Fruit fly (Drosophila melanogaster): ENCODE results near the gene ro.

ro gene

dm6 chr3R:26886283-26886689, 5.3 kb upstream of the ro start (continued):
- TF ChIP-seq cato (GFP tag; optimal IDR thresholded peaks at IDR 0.05; ENCODE audit: borderline replicate concordance) (no peak), CG11723 (GFP tag; optimal IDR thresholded peaks at IDR 0.05) (peak; percentile 47), disco-r (GFP tag; optimal IDR thresholded peaks at IDR 0.05) (no peak), Xbp1 (GFP tag; optimal IDR thresholded peaks at IDR 0.05) (peak; percentile 59), CG31441 (GFP tag; IDR thresholded peaks at IDR 0.05) (peak; percentile 81), bsh (GFP tag; optimal IDR thresholded peaks at IDR 0.05) (peak; percentile 80 to 85), Ptx1 (GFP tag; IDR thresholded peaks at IDR 0.05) (peak; percentile 60), CG8478 (optimal IDR thresholded peaks at IDR 0.05) (no peak), CG3726 (GFP tag; IDR thresholded peaks at IDR 0.05) (no peak), chn (GFP tag; optimal IDR thresholded peaks at IDR 0.05) (peak; percentile 36), CG8388 (GFP tag; optimal IDR thresholded peaks at IDR 0.05) (peak; percentile 77), sug (tag; optimal IDR thresholded peaks at IDR 0.05) (peak; percentile 65), CG9727 (GFP tag; optimal IDR thresholded peaks at IDR 0.05) (peak; percentile 80), CG11695 (GFP tag; IDR thresholded peaks at IDR 0.05) (peak; percentile 72; the same call in 2 of the 3 replicates), sisA (GFP tag; IDR thresholded peaks at IDR 0.05) (0 out of 2 replicates have a peak, but pooled peaks have one; percentile 24), CG4424 (GFP tag; optimal IDR thresholded peaks at IDR 0.05) (peak; percentile 60), btn (GFP tag; optimal IDR thresholded peaks at IDR 0.05) (no peak), her (GFP tag; optimal IDR thresholded peaks at IDR 0.05) (no peak), YL-1 (GFP tag; optimal IDR thresholded peaks at IDR 0.05) (peak; percentile 51), Fer2 (tag; optimal IDR thresholded peaks at IDR 0.05) (peak; percentile 5), bigmax (GFP tag; optimal IDR thresholded peaks at IDR 0.05) (no peak), inv (GFP tag; IDR thresholded peaks at IDR 0.05; ENCODE audit: partially characterized antibody) (no peak), ttk (GFP tag; IDR thresholded peaks at IDR 0.05) (peak; percentile 44; the same call in 1 of the 2 replicates), tin (GFP tag; optimal IDR thresholded peaks at IDR 0.05) (peak; percentile 61), crol (GFP tag; IDR thresholded peaks at IDR 0.05) (no peak), gsb-n (tag; optimal IDR thresholded peaks at IDR 0.05) (peak; percentile 88), pita (GFP tag; optimal IDR thresholded peaks at IDR 0.05) (no peak), nmo (GFP tag; optimal IDR thresholded peaks at IDR 0.05) (peak; percentile 83), CG13775 (GFP tag; optimal IDR thresholded peaks at IDR 0.05) (peak; percentile 66), Opbp (GFP tag; IDR thresholded peaks at IDR 0.05; ENCODE audit: partially characterized antibody) (no peak), ssp (GFP tag; IDR thresholded peaks at IDR 0.05) (no peak), CG12942 (GFP tag; optimal IDR thresholded peaks at IDR 0.05) (peak; percentile 24), CG9609 (GFP tag; optimal IDR thresholded peaks at IDR 0.05) (no peak), hth (optimal IDR thresholded peaks at IDR 0.05) (no peak), yki (optimal IDR thresholded peaks at IDR 0.05) (no peak), gsb (GFP tag; IDR thresholded peaks at IDR 0.05) (0 out of 2 replicates have a peak, but pooled peaks have one; percentile 20), CG10959 (GFP tag; IDR thresholded peaks at IDR 0.05) (peak; percentile 72), CG6254 (GFP tag; optimal IDR thresholded peaks at IDR 0.05) (peak; percentile 77), maf-S (GFP tag; optimal IDR thresholded peaks at IDR 0.05) (no peak), Sin3A (optimal IDR thresholded peaks at IDR 0.05) (no peak), ara (GFP tag; IDR thresholded peaks at IDR 0.05) (peak; percentile 67), CG15269 (tag; optimal IDR thresholded peaks at IDR 0.05) (peak; percentile 74), Sox100B (GFP tag; optimal IDR thresholded peaks at IDR 0.05) (peak; percentile 78), tap (tag; optimal IDR thresholded peaks at IDR 0.05) (peak; percentile 64), CG32772 (GFP tag; IDR thresholded peaks at IDR 0.05) (peak; percentile 22; the same call in 1 of the 2 replicates), peb (GFP tag; IDR thresholded peaks at IDR 0.05) (peak; percentile 22; the same call in 1 of the 2 replicates), Vsx1 (GFP tag; optimal IDR thresholded peaks at IDR 0.05) (peak; percentile 56), CG7745 (tag; optimal IDR thresholded peaks at IDR 0.05) (peak; percentile 60), otp (GFP tag; IDR thresholded peaks at IDR 0.05) (peak; percentile 68; the same call in 1 of the 3 replicates), Xrp1 (GFP tag; IDR thresholded peaks at IDR 0.05) (peak; percentile 85), CG31388 (GFP tag; optimal IDR thresholded peaks at IDR 0.05) (no peak), gcm (GFP tag; optimal IDR thresholded peaks at IDR 0.05) (peak; percentile 79)

All from whole organism, embryonic.